Fruit fly (Drosophila melanogaster): ENCODE data around the gene CG43322.

DNA sequence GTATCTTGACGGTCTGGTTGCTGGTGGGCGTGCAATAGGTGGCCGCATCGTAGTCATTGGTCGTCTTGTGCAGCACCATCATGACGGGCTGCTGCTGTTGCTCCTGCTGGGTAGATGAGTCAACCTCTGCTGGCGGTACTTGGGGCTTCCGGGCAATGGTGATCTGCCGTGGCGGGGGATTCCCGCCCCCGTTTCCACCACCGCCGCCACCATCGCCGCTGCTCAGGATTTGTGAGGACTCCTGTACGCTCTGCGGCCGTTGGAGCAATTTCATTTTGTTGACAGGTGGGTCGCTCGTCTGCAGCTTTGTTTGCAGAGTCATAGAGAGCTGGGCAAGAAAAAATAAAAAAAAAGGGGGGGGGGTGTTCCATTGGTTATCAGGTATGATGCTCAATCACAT is 13.1 kb downstream of the CG43322 start:
- TF ChIP-seq CG7101 (tag; optimal IDR thresholded peaks at IDR 0.05) (no peak), kay (GFP tag; ENCODE audit: borderline replicate concordance) (no peak), Crg-1 (GFP tag; optimal IDR thresholded peaks at IDR 0.05) (no peak), Clk (GFP tag; optimal IDR thresholded peaks at IDR 0.05) (no peak)
